Fruit fly (Drosophila melanogaster): Measurements from ENCODE around the gene RhoGAP93B.

The RhoGAP93B gene

DNA sequence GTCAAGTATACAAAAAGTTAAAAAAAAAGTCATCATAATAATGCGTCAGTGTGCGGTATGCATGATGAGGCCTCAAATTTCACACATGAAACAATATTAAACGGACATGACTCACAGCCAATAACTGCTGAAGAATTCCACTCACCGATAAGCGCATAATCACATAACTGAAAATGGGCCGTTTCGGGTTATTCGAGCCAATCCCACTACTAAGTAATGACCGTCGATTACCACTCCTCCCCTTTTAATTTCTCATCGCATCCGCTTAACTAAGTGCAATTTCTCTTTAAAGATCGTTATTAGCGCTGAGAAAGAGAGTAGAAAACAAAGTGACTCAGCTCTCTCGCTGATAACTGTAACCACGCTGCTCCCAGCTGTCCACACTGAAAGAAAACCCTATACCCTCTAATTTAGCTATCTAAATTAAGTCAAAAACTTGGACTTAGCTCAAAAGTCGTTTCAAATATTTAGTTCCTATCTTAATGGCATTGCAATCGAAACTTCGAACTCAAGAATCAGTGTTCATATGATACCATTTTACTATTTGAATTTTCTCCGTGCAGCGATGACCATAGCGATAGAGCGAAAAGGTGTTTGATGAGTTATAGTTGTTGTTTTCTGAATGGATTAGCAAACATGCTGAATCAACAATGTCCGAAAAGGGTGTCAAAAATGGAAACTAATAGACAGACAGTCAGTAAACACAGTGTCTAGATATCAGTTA lies 15.3 kb upstream of the RhoGAP93B start (continued):
- peak; percentile 66 for TF ChIP-seq CG6792 (GFP tag; optimal IDR thresholded peaks at IDR 0.05)
- TF ChIP-seq topi (GFP tag; optimal IDR thresholded peaks at IDR 0.05) = peak; percentile 53
- TF ChIP-seq svp (GFP tag) = peak; percentile 81
- peak; percentile 50 for TF ChIP-seq CG31627 (GFP tag; optimal IDR thresholded peaks at IDR 0.05)
- peak; percentile 28 for TF ChIP-seq CG8319 (GFP tag; optimal IDR thresholded peaks at IDR 0.05)
- TF ChIP-seq achi (GFP tag; optimal IDR thresholded peaks at IDR 0.05) = peak; percentile 75
- peak; percentile 64 for TF ChIP-seq CG34406 (GFP tag; optimal IDR thresholded peaks at IDR 0.05)
- TF ChIP-seq CG7368 (GFP tag; optimal IDR thresholded peaks at IDR 0.05) = peak; percentile 52
- peak; percentile 25 for TF ChIP-seq dsx (GFP tag; optimal IDR thresholded peaks at IDR 0.05; ENCODE audit: poor library complexity, severe bottlenecking)
- TF ChIP-seq fd59A (GFP tag; optimal IDR thresholded peaks at IDR 0.05) = peak; percentile 6
- peak; percentile 89 for TF ChIP-seq eg (GFP tag; IDR thresholded peaks at IDR 0.05)
- TF ChIP-seq CG8119 (GFP tag; IDR thresholded peaks at IDR 0.05) = peak; percentile 90
- TF ChIP-seq Eip75B (GFP tag; optimal IDR thresholded peaks at IDR 0.05) = peak; percentile 76
- peak; percentile 51 for TF ChIP-seq Sox15 (GFP tag; optimal IDR thresholded peaks at IDR 0.05)
- TF ChIP-seq ss (GFP tag; optimal IDR thresholded peaks at IDR 0.05) = no peak
- peak; percentile 70 for TF ChIP-seq Hr39 (GFP tag; optimal IDR thresholded peaks at IDR 0.05)
- TF ChIP-seq vri (GFP tag; optimal IDR thresholded peaks at IDR 0.05) = peak; percentile 67
- TF ChIP-seq CG16779 (tag; optimal IDR thresholded peaks at IDR 0.05) = no peak
- no peak for TF ChIP-seq pdm3 (GFP tag; optimal IDR thresholded peaks at IDR 0.05)
- peak; percentile 70 for TF ChIP-seq esn (GFP tag; optimal IDR thresholded peaks at IDR 0.05)
- no peak for TF ChIP-seq spab (GFP tag; optimal IDR thresholded peaks at IDR 0.05)
- peak; percentile 84 for TF ChIP-seq CG32006 (GFP tag; optimal IDR thresholded peaks at IDR 0.05)
- TF ChIP-seq CG1621 (tag; optimal IDR thresholded peaks at IDR 0.05) = peak; percentile 57
- TF ChIP-seq dac (GFP tag; optimal IDR thresholded peaks at IDR 0.05) = peak; percentile 52
- TF ChIP-seq CG4318 (GFP tag; optimal IDR thresholded peaks at IDR 0.05) = no peak
- no peak for TF ChIP-seq CG9139 (GFP tag; optimal IDR thresholded peaks at IDR 0.05)
- peak; percentile 93 for TF ChIP-seq CG15336 (GFP tag; IDR thresholded peaks at IDR 0.05)
- TF ChIP-seq CG11902 (GFP tag; optimal IDR thresholded peaks at IDR 0.05) = peak; percentile 25
- TF ChIP-seq fkh (GFP tag; optimal IDR thresholded peaks at IDR 0.05) = peak; percentile 96
- no peak for TF ChIP-seq fd85E (GFP tag; optimal IDR thresholded peaks at IDR 0.05)
- TF ChIP-seq Sox14 (GFP tag; optimal IDR thresholded peaks at IDR 0.05) = peak; percentile 72
- TF ChIP-seq acj6 (GFP tag; optimal IDR thresholded peaks at IDR 0.05) = peak; percentile 76
- no peak for TF ChIP-seq Met (GFP tag; optimal IDR thresholded peaks at IDR 0.05)
- peak; percentile 83 for TF ChIP-seq OdsH (GFP tag; optimal IDR thresholded peaks at IDR 0.05)
- no peak for TF ChIP-seq CG6276 (GFP tag; optimal IDR thresholded peaks at IDR 0.05)
- TF ChIP-seq Sox102F (GFP tag; optimal IDR thresholded peaks at IDR 0.05) = no peak
- peak; percentile 92 for TF ChIP-seq CG6163 (GFP tag; IDR thresholded peaks at IDR 0.05)
- TF ChIP-seq Lpt (GFP tag; optimal IDR thresholded peaks at IDR 0.05) = peak; percentile 64

DNA sequence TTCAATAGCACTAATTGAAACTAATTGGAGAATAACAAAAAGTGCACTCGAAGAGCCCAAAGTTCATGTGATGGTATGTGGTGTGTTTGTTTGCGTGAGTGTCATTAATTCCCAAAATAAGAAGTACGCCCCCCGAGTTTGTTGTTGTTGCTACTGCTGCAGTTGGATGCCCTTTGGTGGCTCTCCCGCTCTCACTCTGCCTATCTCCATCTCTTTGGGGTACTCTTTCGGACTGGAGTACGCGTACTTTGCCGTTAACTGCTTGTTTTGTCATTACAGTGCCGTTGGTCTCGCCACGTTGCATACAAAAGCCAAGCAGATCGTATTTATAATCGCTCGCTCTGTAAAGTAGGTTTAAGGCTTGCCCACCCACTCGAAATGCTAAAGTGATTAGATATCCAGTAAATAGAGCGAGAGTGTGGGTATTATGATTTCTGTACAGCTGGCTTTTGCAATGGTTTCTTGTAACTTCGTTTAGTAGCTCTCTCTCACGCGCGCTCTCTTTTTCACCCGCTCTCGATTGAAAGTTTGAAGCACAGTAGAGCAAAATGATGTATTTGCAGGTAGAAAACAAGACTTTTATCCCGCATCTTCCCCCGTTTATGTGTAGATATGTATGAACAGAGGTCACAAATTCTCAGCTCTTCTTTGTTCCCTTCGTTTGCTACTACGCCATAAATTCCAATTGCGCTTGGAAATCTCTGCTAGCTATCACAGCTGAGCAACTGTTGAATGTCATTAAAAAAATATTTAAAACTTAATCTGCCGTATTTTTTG lies 14.5 kb upstream of the RhoGAP93B start:
- no peak for TF ChIP-seq Hr38 (GFP tag; optimal IDR thresholded peaks at IDR 0.05)
- TF ChIP-seq fd85E (GFP tag; optimal IDR thresholded peaks at IDR 0.05) = no peak
- peak; percentile 83 for TF ChIP-seq Eip78C (GFP tag)
- peak; percentile 26 for TF ChIP-seq net (GFP tag; optimal IDR thresholded peaks at IDR 0.05)
- TF ChIP-seq dsx (GFP tag; optimal IDR thresholded peaks at IDR 0.05; ENCODE audit: poor library complexity, severe bottlenecking) = no peak
- 0 out of 2 replicates have a peak, but pooled peaks have one; percentile 25 for TF ChIP-seq Gug (GFP tag; IDR thresholded peaks at IDR 0.05)
- TF ChIP-seq OdsH (GFP tag; optimal IDR thresholded peaks at IDR 0.05) = peak; percentile 47
- peak; percentile 52 for TF ChIP-seq topi (GFP tag; optimal IDR thresholded peaks at IDR 0.05)
- peak; percentile 51 for TF ChIP-seq acj6 (GFP tag; optimal IDR thresholded peaks at IDR 0.05)
- no peak for TF ChIP-seq CG11294 (GFP tag; IDR thresholded peaks at IDR 0.05)
- TF ChIP-seq CG3919 (GFP tag; optimal IDR thresholded peaks at IDR 0.05) = peak; percentile 49
- TF ChIP-seq CG8119 (GFP tag; IDR thresholded peaks at IDR 0.05) = peak; percentile 45; the same call in 2 of the 3 replicates
- TF ChIP-seq vri (GFP tag; optimal IDR thresholded peaks at IDR 0.05) = no peak
- TF ChIP-seq CG16779 (tag; optimal IDR thresholded peaks at IDR 0.05) = peak; percentile 5
- peak in 1 of 2 experiments; percentile 12 for TF ChIP-seq salr (GFP tag; optimal IDR thresholded peaks at IDR 0.05)
- TF ChIP-seq lz (GFP tag; optimal IDR thresholded peaks at IDR 0.05) = peak; percentile 42
- TF ChIP-seq Sox102F (GFP tag; optimal IDR thresholded peaks at IDR 0.05) = peak; percentile 68
- TF ChIP-seq CG1621 (tag; optimal IDR thresholded peaks at IDR 0.05) = no peak
- TF ChIP-seq Met (GFP tag; optimal IDR thresholded peaks at IDR 0.05) = peak; percentile 71
- TF ChIP-seq dac (GFP tag; optimal IDR thresholded peaks at IDR 0.05) = peak; percentile 41
- peak; percentile 80 for TF ChIP-seq Sox14 (GFP tag; optimal IDR thresholded peaks at IDR 0.05)
- TF ChIP-seq CG10631 (GFP tag; optimal IDR thresholded peaks at IDR 0.05) = no peak
- peak; percentile 0 for TF ChIP-seq CG11902 (GFP tag; optimal IDR thresholded peaks at IDR 0.05)
